Worm (Caenorhabditis elegans): ENCODE measurements around the gene cwf-19L2.

DNA sequence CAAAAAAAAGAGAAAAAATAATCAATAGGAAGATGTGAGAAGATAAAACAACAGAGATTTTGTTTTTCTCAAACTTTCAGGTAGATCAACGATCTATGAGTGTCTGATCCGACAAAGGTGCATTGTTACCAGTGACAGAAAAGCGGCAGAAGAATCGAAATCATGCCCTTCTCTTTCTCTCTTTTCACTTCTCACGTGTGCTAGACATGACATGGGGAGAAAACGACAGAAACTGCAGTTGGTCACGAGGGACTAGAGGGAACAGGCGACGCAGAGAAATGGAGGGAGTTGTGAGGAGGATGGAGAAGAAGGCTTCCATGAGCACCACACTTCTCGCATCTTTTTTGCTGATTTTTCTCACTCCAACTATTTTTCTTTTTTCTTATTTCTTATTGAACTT is 41.8 kb downstream of the cwf-19L2 start, which contains the start of gene F56C9.10:
- TF ChIP-seq egl-44 (GFP tag; IDR thresholded peaks at IDR 0.05) (0 out of 2 replicates have a peak, but pooled peaks have one; percentile 34), F49E8.2 (tag; optimal IDR thresholded peaks at IDR 0.05; ENCODE audit: insufficient read depth) (no peak), pbrm-1 (GFP tag; IDR thresholded peaks at IDR 0.05) (peak; percentile 79), sdz-38 (tag; optimal IDR thresholded peaks at IDR 0.05) (no peak), ama-1 (optimal IDR thresholded peaks at IDR 0.05) (no peak), ama-1 (GFP tag; optimal IDR thresholded peaks at IDR 0.05) (no peak), gei-17 (GFP tag; optimal IDR thresholded peaks at IDR 0.05) (peak; percentile 43), efl-1 (GFP tag; optimal IDR thresholded peaks at IDR 0.05) (no peak)

All from whole organism, young adult.